Fruit fly (Drosophila melanogaster): ENCODE measurements around the gene ps.

ps gene

dm6 chr3R:9420439-9421234 lies 2.9 kb downstream of the ps start (continued):
- TF ChIP-seq CG10631 (GFP tag; optimal IDR thresholded peaks at IDR 0.05) = peak; percentile 15
- no peak for TF ChIP-seq topi (GFP tag; optimal IDR thresholded peaks at IDR 0.05)
- TF ChIP-seq CG10669 (GFP tag; optimal IDR thresholded peaks at IDR 0.05) = peak; percentile 35
- TF ChIP-seq dsx (GFP tag; optimal IDR thresholded peaks at IDR 0.05; ENCODE audit: poor library complexity, severe bottlenecking) = no peak
- no peak for TF ChIP-seq fd59A (GFP tag; optimal IDR thresholded peaks at IDR 0.05)
- peak; percentile 66 for TF ChIP-seq CG15336 (GFP tag; IDR thresholded peaks at IDR 0.05)
- peak; percentile 0 for TF ChIP-seq Ets96B (tag; optimal IDR thresholded peaks at IDR 0.05)
- TF ChIP-seq CG16779 (tag; optimal IDR thresholded peaks at IDR 0.05) = no peak
- TF ChIP-seq CG1621 (tag; optimal IDR thresholded peaks at IDR 0.05) = no peak
- no peak for TF ChIP-seq ss (GFP tag; optimal IDR thresholded peaks at IDR 0.05)
- no peak for TF ChIP-seq CG9139 (GFP tag; optimal IDR thresholded peaks at IDR 0.05)
- TF ChIP-seq Eip75B (GFP tag; optimal IDR thresholded peaks at IDR 0.05) = peak; percentile 31
- no peak for TF ChIP-seq esn (GFP tag; optimal IDR thresholded peaks at IDR 0.05)
- TF ChIP-seq Sox14 (GFP tag; optimal IDR thresholded peaks at IDR 0.05) = peak; percentile 6
- TF ChIP-seq pdm3 (GFP tag; optimal IDR thresholded peaks at IDR 0.05) = peak; percentile 42
- no peak for TF ChIP-seq CG8632 (GFP tag; optimal IDR thresholded peaks at IDR 0.05)
- peak; percentile 8 for TF ChIP-seq Sox15 (GFP tag; optimal IDR thresholded peaks at IDR 0.05)
- TF ChIP-seq Smox (GFP tag; optimal IDR thresholded peaks at IDR 0.05) = no peak
- peak; percentile 28 for TF ChIP-seq acj6 (GFP tag; optimal IDR thresholded peaks at IDR 0.05)
- TF ChIP-seq eg (GFP tag; IDR thresholded peaks at IDR 0.05) = peak; percentile 80; the same call in 2 of the 3 replicates
- peak; percentile 68 for TF ChIP-seq Hr4 (GFP tag; optimal IDR thresholded peaks at IDR 0.05)
- peak; percentile 58 for TF ChIP-seq Eip78C (GFP tag)
- TF ChIP-seq CG32006 (GFP tag; optimal IDR thresholded peaks at IDR 0.05) = peak; percentile 73
- TF ChIP-seq CG34406 (GFP tag; optimal IDR thresholded peaks at IDR 0.05) = peak; percentile 36
- peak; percentile 33 for TF ChIP-seq achi (GFP tag; optimal IDR thresholded peaks at IDR 0.05)
- TF ChIP-seq Blimp-1 (GFP tag; optimal IDR thresholded peaks at IDR 0.05) = no peak
- TF ChIP-seq salr (GFP tag; optimal IDR thresholded peaks at IDR 0.05) = peak in 1 of 2 experiments; percentile 14

DNA sequence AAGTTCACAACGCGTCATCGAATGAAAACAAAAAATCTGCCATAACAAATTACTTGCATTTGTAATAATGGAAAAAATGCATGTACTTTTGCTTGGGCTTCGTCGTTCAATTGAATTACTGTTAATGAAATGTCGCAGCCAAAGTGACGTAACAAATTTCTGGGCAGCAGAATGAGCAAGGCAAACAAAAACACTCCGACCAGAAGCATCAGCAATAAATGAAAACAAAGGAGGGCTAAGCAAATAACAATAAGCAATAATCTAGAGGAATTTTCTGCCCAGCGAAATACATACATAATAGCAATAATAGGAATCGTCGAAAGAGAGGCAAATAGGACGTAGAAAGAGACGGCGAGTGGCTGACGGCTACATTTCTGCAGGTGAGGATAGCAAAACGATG lies 4.6 kb downstream of the ps start:
- TF ChIP-seq CG1621 (tag; optimal IDR thresholded peaks at IDR 0.05) (no peak), CG6163 (GFP tag; IDR thresholded peaks at IDR 0.05) (no peak), Sox15 (GFP tag; optimal IDR thresholded peaks at IDR 0.05) (no peak), Eip78C (GFP tag) (peak; percentile 54), CG10669 (GFP tag; optimal IDR thresholded peaks at IDR 0.05) (no peak), Smox (GFP tag; optimal IDR thresholded peaks at IDR 0.05) (no peak), CG7368 (GFP tag; optimal IDR thresholded peaks at IDR 0.05) (no peak), vri (GFP tag; optimal IDR thresholded peaks at IDR 0.05) (peak; percentile 27), acj6 (GFP tag; optimal IDR thresholded peaks at IDR 0.05) (no peak), CG3919 (GFP tag; optimal IDR thresholded peaks at IDR 0.05) (no peak), ss (GFP tag; optimal IDR thresholded peaks at IDR 0.05) (no peak), CG16779 (tag; optimal IDR thresholded peaks at IDR 0.05) (peak; percentile 14), dsx (GFP tag; optimal IDR thresholded peaks at IDR 0.05; ENCODE audit: poor library complexity, severe bottlenecking) (no peak), CG34406 (GFP tag; optimal IDR thresholded peaks at IDR 0.05) (no peak), Hr39 (GFP tag; optimal IDR thresholded peaks at IDR 0.05) (no peak), CG8319 (GFP tag; optimal IDR thresholded peaks at IDR 0.05) (no peak)

dm6 chr3R:9424061-9424665 lies 6.4 kb downstream of the ps start:
- TF ChIP-seq cyc (GFP tag; optimal IDR thresholded peaks at IDR 0.05) (no peak), CG6276 (GFP tag; optimal IDR thresholded peaks at IDR 0.05) (no peak), svp (GFP tag) (no peak), CG8119 (GFP tag; IDR thresholded peaks at IDR 0.05) (0 out of 3 replicates have a peak, but pooled peaks have one; percentile 21), Ets96B (tag; optimal IDR thresholded peaks at IDR 0.05) (no peak)

All from whole organism, prepupa.